Worm (Caenorhabditis elegans) whole organism, L2 larva: Measurements from ENCODE around the gene Y43F8B.12.
A peak's percentile ranks its signal among the peaks of the same experiment; 100 is the strongest.

Experiments used
- C34F6.9 ChIP-seq: fragments of 150-350 bp; optimal IDR thresholded peaks from 2 replicates; lab custom pipeline; 2014; ENCODE audit warnings: missing biosample characterization, missing genetic modification characterization
- F13H6.1 ChIP-seq: sonication (generic microtip); optimal IDR thresholded peaks from 2 replicates; lab custom pipeline; 2016; ENCODE audit warnings: missing genetic modification characterization, missing compliant biosample characterization
- Y55F3AM.14 ChIP-seq: fragments of 200-800 bp; sonication (Bioruptor generic); optimal IDR thresholded peaks from 2 replicates; lab custom pipeline; 2018; ENCODE audit warnings: mild to moderate bottlenecking, missing genetic modification characterization, missing compliant biosample characterization
- ZK546.5 ChIP-seq: sonication (generic microtip); optimal IDR thresholded peaks from 2 replicates; lab custom pipeline; 2017; ENCODE audit warnings: missing biosample characterization, missing genetic modification characterization
- ceh-16 ChIP-seq: fragments of 150-350 bp; optimal IDR thresholded peaks from 2 replicates; lab custom pipeline; 2014; ENCODE audit warnings: missing biosample characterization, missing genetic modification characterization
- crh-2 ChIP-seq: sonication (generic microtip); optimal IDR thresholded peaks from 2 replicates; lab custom pipeline; 2017; ENCODE audit warnings: missing biosample characterization, missing genetic modification characterization
- elt-1 ChIP-seq: fragments of 150-350 bp; optimal IDR thresholded peaks from 2 replicates; lab custom pipeline; 2014; ENCODE audit warnings: missing biosample characterization, missing genetic modification characterization
- elt-3 ChIP-seq: sonication (generic microtip); optimal IDR thresholded peaks from 2 replicates; lab custom pipeline; 2017; ENCODE audit warnings: missing biosample characterization, missing genetic modification characterization
- fos-1 ChIP-seq: fragments of 150-350 bp; optimal IDR thresholded peaks from 2 replicates; lab custom pipeline; 2014; ENCODE audit warnings: missing biosample characterization, missing genetic modification characterization
- gmeb-1 ChIP-seq: fragments of 150-350 bp; optimal IDR thresholded peaks from 2 replicates; lab custom pipeline; 2014; ENCODE audit warnings: missing biosample characterization, missing genetic modification characterization
- lin-11 ChIP-seq: fragments of 150-350 bp; sonication (generic microtip); optimal IDR thresholded peaks from 2 replicates; lab custom pipeline; 2014; ENCODE audit warnings: missing biosample characterization, missing genetic modification characterization, inconsistent platforms, mixed read lengths
- lin-13 ChIP-seq: fragments of 150-350 bp; optimal IDR thresholded peaks from 2 replicates; lab custom pipeline; 2014; ENCODE audit warnings: missing biosample characterization, missing genetic modification reagents, missing genetic modification characterization
- lin-39 ChIP-seq: fragments of 150-350 bp; optimal IDR thresholded peaks from 2 replicates; lab custom pipeline; 2014; ENCODE audit warnings: missing biosample characterization, missing genetic modification reagents, missing genetic modification characterization
- lsy-2 ChIP-seq, 2 experiments: fragments of 150-350 bp in 1 of 2; sonication (generic microtip) in 1 of 2; optimal IDR thresholded peaks; 2 replicates each; lab custom pipeline; 2014 to 2017; ENCODE audit warnings: missing biosample characterization in 2 of 2, missing genetic modification characterization in 2 of 2
- mab-5 ChIP-seq: fragments of 150-350 bp; optimal IDR thresholded peaks from 2 replicates; lab custom pipeline; 2014; ENCODE audit warnings: missing biosample characterization, missing genetic modification characterization
- mdl-1 ChIP-seq, 2 experiments: fragments of 150-350 bp in 1 of 2; sonication (generic microtip) in 1 of 2; optimal IDR thresholded peaks; 2 replicates each; lab custom pipeline; 2017; ENCODE audit warnings: missing biosample characterization in 2 of 2, missing genetic modification characterization in 2 of 2
- nhr-10 ChIP-seq: sonication (generic microtip); optimal IDR thresholded peaks from 2 replicates; lab custom pipeline; 2017; ENCODE audit warnings: missing biosample characterization, missing genetic modification characterization
- nhr-12 ChIP-seq: fragments of 150-350 bp; optimal IDR thresholded peaks from 2 replicates; lab custom pipeline; 2014; ENCODE audit warnings: missing biosample characterization, missing genetic modification characterization
- nhr-23 ChIP-seq: fragments of 150-350 bp; optimal IDR thresholded peaks from 2 replicates; lab custom pipeline; 2014; ENCODE audit warnings: missing biosample characterization, missing genetic modification reagents, missing genetic modification characterization
- nhr-25 ChIP-seq: fragments of 150-350 bp; sonication (generic microtip); optimal IDR thresholded peaks from 3 replicates; lab custom pipeline; 2014; ENCODE audit warnings: missing biosample characterization, missing genetic modification characterization
- nhr-6 ChIP-seq: fragments of 150-350 bp; optimal IDR thresholded peaks from 2 replicates; lab custom pipeline; 2014; ENCODE audit warnings: missing biosample characterization, missing genetic modification characterization
- peb-1 ChIP-seq: fragments of 150-350 bp; optimal IDR thresholded peaks from 2 replicates; lab custom pipeline; 2014; ENCODE audit warnings: missing biosample characterization, missing genetic modification characterization
- sem-4 ChIP-seq: fragments of 150-350 bp; optimal IDR thresholded peaks from 2 replicates; lab custom pipeline; 2014; ENCODE audit warnings: missing biosample characterization, missing genetic modification reagents, missing genetic modification characterization
- skn-1 ChIP-seq: sonication (generic microtip); optimal IDR thresholded peaks from 2 replicates; lab custom pipeline; 2017; ENCODE audit warnings: missing biosample characterization, missing genetic modification characterization
- sma-3 ChIP-seq: sonication (generic microtip); optimal IDR thresholded peaks from 2 replicates; lab custom pipeline; 2016; ENCODE audit warnings: missing genetic modification reagents, missing genetic modification characterization, missing compliant biosample characterization
- sma-9 ChIP-seq, 2 experiments: fragments of 150-350 bp in 1 of 2; sonication (generic microtip) in 1 of 2; optimal IDR thresholded peaks; 2 replicates each; lab custom pipeline; 2014 to 2016; ENCODE audit warnings: missing genetic modification characterization in 2 of 2, mild to moderate bottlenecking in 1 of 2, missing biosample characterization in 1 of 2, missing compliant biosample characterization in 1 of 2, missing genetic modification reagents in 1 of 2, moderate library complexity in 1 of 2
- snpc-4 ChIP-seq: fragments of 150-350 bp; optimal IDR thresholded peaks from 2 replicates; lab custom pipeline; 2014; ENCODE audit warnings: missing biosample characterization, missing genetic modification characterization
- unc-39 ChIP-seq: fragments of 150-350 bp; optimal IDR thresholded peaks from 2 replicates; lab custom pipeline; 2014; ENCODE audit warnings: missing biosample characterization, missing genetic modification characterization
- unc-55 ChIP-seq: fragments of 150-350 bp; sonication (generic microtip); optimal IDR thresholded peaks from 3 replicates; lab custom pipeline; 2014; ENCODE audit warnings: missing biosample characterization, missing genetic modification reagents, missing genetic modification characterization
- unc-62 ChIP-seq: fragments of 150-350 bp; optimal IDR thresholded peaks from 2 replicates; lab custom pipeline; 2014; ENCODE audit warnings: missing biosample characterization, missing genetic modification reagents, missing genetic modification characterization
- ztf-1 ChIP-seq: fragments of 200-800 bp; sonication (Bioruptor generic); conservative IDR thresholded peaks from 2 replicates; pipeline ENCODE4 v1.3.6; 2022; ENCODE audit warnings: missing genetic modification characterization, missing compliant biosample characterization
- ztf-11 ChIP-seq: sonication (generic microtip); optimal IDR thresholded peaks from 2 replicates; lab custom pipeline; 2017; ENCODE audit warnings: missing biosample characterization, missing genetic modification characterization

Y43F8B.12 gene

ce11 chrV:19468083-19468482 lies at the start of gene Y43F8B.12:
Gene Y43F8B.12 (plus strand): TSS chrV:19468383.
- no peak for TF ChIP-seq unc-62
- no peak for TF ChIP-seq skn-1 (tag; lab: Kevin White, UChicago)
- no peak for TF ChIP-seq lin-11
- no peak for TF ChIP-seq nhr-23 (tag; lab: Kevin White, UChicago)
- no peak for TF ChIP-seq C34F6.9 (tag; lab: Kevin White, UChicago)
- no peak for TF ChIP-seq snpc-4 (tag; lab: Kevin White, UChicago)
- no peak for TF ChIP-seq lin-13
- no peak for TF ChIP-seq unc-55 (GFP tag; lab: Kevin White, UChicago)
- no peak for TF ChIP-seq peb-1 (tag; lab: Kevin White, UChicago)
- TF ChIP-seq lin-39: no peak
- TF ChIP-seq nhr-25 (tag; lab: Kevin White, UChicago): no peak
- TF ChIP-seq crh-2 (tag; lab: Kevin White, UChicago): no peak
- no peak for TF ChIP-seq elt-1 (tag; lab: Kevin White, UChicago)
- TF ChIP-seq, all 48 proteins: peak for 0

DNA sequence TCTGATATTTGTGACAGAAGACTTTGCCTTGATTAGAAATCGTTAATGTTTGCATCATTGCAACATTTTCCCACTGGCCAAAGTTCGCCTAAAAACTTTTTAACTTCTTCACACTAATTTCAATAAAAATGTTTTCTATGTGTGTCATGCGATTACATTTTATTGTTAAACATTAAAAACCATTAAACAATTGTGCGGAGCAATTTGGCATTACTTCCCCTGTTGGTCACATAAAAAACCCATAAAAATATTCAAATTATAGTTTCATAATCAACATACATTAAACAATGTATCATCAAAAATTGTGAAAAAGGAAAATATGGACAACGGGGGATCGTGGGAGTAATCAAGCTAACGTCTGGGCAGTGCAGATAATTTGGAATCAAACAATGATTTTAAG lies 48.9 kb upstream of the Y43F8B.12 start:
- peak; percentile 1 for TF ChIP-seq fos-1 (tag; lab: Kevin White, UChicago)

ce11 chrV:19421131-19421530 lies 47.1 kb upstream of the Y43F8B.12 start, which contains the start of gene C25F9.2:
Gene C25F9.2 (plus strand): TSS chrV:19421471.
- TF ChIP-seq nhr-12 (tag; lab: Kevin White, UChicago): no peak
- TF ChIP-seq nhr-25 (tag; lab: Kevin White, UChicago): peak; percentile 47
- TF ChIP-seq, all 48 proteins: peak for 1

ce11 chrV:19428097-19428496 lies 40.1 kb upstream of the Y43F8B.12 start:
- TF ChIP-seq nhr-25 (tag; lab: Kevin White, UChicago) (peak; percentile 23), elt-3 (no peak)

DNA sequence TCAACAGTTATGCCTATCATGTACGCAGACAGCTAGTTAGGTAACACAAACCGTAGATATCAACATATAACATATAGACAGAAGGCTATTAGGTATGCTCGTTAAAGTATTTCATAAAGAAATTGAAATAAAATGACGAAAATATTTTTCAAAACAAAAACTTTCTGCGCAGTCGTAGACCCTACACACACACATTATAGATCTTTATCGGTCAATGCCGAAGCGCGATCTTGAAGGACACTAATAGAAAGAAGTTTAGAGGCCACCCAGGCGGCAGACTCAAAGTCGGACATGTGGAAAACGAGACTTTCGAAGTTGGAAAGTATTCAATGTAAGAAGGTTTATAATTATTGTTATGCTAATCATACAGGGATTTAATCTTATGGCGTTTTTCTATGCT lies 39.2 kb upstream of the Y43F8B.12 start:
- TF ChIP-seq nhr-25 (tag; lab: Kevin White, UChicago) (peak; percentile 28), nhr-12 (tag; lab: Kevin White, UChicago) (no peak), sma-9 (GFP tag; optimal IDR thresholded peaks at IDR 0.05; lab: Kevin White, UChicago) (peak; percentile 56), sma-9 (tag; optimal IDR thresholded peaks at IDR 0.05; lab: Kevin White, UChicago) (no peak), elt-1 (tag; lab: Kevin White, UChicago) (peak; percentile 60), nhr-23 (tag; lab: Kevin White, UChicago) (peak; percentile 57), ztf-11 (tag; lab: Kevin White, UChicago) (no peak), ceh-16 (tag; lab: Kevin White, UChicago) (peak; percentile 40), unc-39 (no peak)

DNA sequence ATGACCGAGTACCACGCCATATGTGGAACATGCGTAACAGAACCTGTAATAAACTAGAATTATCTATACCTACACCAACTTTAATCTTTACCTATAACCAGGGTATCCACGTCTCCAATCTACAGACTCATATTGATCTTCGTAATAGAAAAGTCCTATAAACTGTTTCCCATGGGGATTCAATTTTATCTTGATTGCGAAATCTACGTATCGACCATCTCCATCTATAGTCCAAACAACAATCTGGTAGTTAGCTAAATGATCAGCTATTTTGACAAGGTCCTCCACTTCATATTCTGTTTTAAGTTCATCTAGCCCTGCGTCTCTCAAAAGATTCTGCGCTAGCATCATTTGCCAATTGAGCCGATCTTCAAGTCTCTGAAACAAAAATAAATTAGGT lies 38.6 kb upstream of the Y43F8B.12 start:
- peak in 1 of 2 experiments; percentile 11 for TF ChIP-seq lsy-2 (tag; optimal IDR thresholded peaks at IDR 0.05; lab: Kevin White, UChicago)
- TF ChIP-seq sem-4 (tag; lab: Kevin White, UChicago): no peak
- TF ChIP-seq nhr-10 (tag; lab: Kevin White, UChicago): no peak
- TF ChIP-seq lin-39: no peak
- no peak for TF ChIP-seq C34F6.9 (tag; lab: Kevin White, UChicago)
- no peak for TF ChIP-seq mab-5 (tag; lab: Kevin White, UChicago)
- TF ChIP-seq ztf-1: no peak
- TF ChIP-seq F13H6.1: no peak
- TF ChIP-seq ZK546.5 (tag; lab: Kevin White, UChicago): no peak
- peak; percentile 90 for TF ChIP-seq sma-9 (GFP tag; optimal IDR thresholded peaks at IDR 0.05; lab: Kevin White, UChicago)
- TF ChIP-seq sma-9 (tag; optimal IDR thresholded peaks at IDR 0.05; lab: Kevin White, UChicago): no peak
- no peak for TF ChIP-seq sma-3 (GFP tag; lab: Kevin White, UChicago)
- TF ChIP-seq ceh-16 (tag; lab: Kevin White, UChicago): peak; percentile 59
- no peak for TF ChIP-seq nhr-6
- no peak for TF ChIP-seq gmeb-1
- no peak for TF ChIP-seq mdl-1 (tag; optimal IDR thresholded peaks at IDR 0.05; lab: Kevin White, UChicago)
- peak; percentile 1 for TF ChIP-seq Y55F3AM.14 (GFP tag; lab: Kevin White, UChicago)
- TF ChIP-seq skn-1 (tag; lab: Kevin White, UChicago): no peak
- TF ChIP-seq nhr-25 (tag; lab: Kevin White, UChicago): peak; percentile 54
- TF ChIP-seq nhr-23 (tag; lab: Kevin White, UChicago): peak; percentile 95
- peak; percentile 99 for TF ChIP-seq elt-1 (tag; lab: Kevin White, UChicago)
- no peak for TF ChIP-seq unc-55 (GFP tag; lab: Kevin White, UChicago)
- TF ChIP-seq elt-3: no peak
